Worm (Caenorhabditis elegans) whole organism, L4 larva: ENCODE results near the gene F49C5.7.
"Not testable (repeated sequence)": the region's sequence is repeated elsewhere in the genome, so short reads cannot be mapped to it uniquely, and the experiment has no call there.

Experiments
- F10B5.3 ChIP-seq: sonication (generic microtip); optimal IDR thresholded peaks from 2 replicates; lab custom pipeline; 2016; ENCODE audit warnings: mild to moderate bottlenecking, missing genetic modification characterization, missing compliant biosample characterization
- F26F4.8 ChIP-seq: fragments of 200-800 bp; sonication (Bioruptor generic); conservative IDR thresholded peaks from 2 replicates; pipeline ENCODE4 v1.3.6; 2022; ENCODE audit warnings: missing genetic modification characterization, missing compliant biosample characterization
- T26A8.4 ChIP-seq: fragments of 200-800 bp; sonication (Bioruptor generic); IDR thresholded peaks from 2 replicates; pipeline ENCODE4 v1.3.6; 2022; ENCODE audit warnings: missing genetic modification characterization, missing compliant biosample characterization
- Y48G9A.11 ChIP-seq: fragments of 200-800 bp; sonication (Bioruptor generic); IDR thresholded peaks from 2 replicates; pipeline ENCODE4 v1.3.6; 2022; ENCODE audit warnings: missing genetic modification reagents, missing genetic modification characterization, missing compliant biosample characterization
- ZK337.2 ChIP-seq: fragments of 200-800 bp; sonication (Bioruptor generic); IDR thresholded peaks from 2 replicates; pipeline ENCODE4 v1.3.6; 2022; ENCODE audit warnings: missing genetic modification reagents, missing genetic modification characterization, missing compliant biosample characterization
- arid-1 ChIP-seq: fragments of 200-800 bp; sonication (Bioruptor generic); conservative IDR thresholded peaks from 2 replicates; pipeline ENCODE4 v1.3.6; 2022; ENCODE audit warnings: missing genetic modification reagents, missing genetic modification characterization, missing compliant biosample characterization
- attf-4 ChIP-seq: sonication (generic microtip); optimal IDR thresholded peaks from 3 replicates; lab custom pipeline; 2017; ENCODE audit warnings: missing biosample characterization, missing genetic modification characterization
- ceh-44 ChIP-seq: fragments of 200-800 bp; sonication (Bioruptor generic); IDR thresholded peaks from 2 replicates; pipeline ENCODE4 v1.3.6; 2022; ENCODE audit warnings: missing genetic modification reagents, missing genetic modification characterization, missing compliant biosample characterization
- ctbp-1 ChIP-seq: fragments of 200-800 bp; sonication (Bioruptor generic); IDR thresholded peaks from 2 replicates; pipeline ENCODE4 v1.3.6; 2022; ENCODE audit warnings: missing genetic modification reagents, missing genetic modification characterization, missing compliant biosample characterization
- daf-16 ChIP-seq, 3 experiments: sonication (generic microtip); optimal IDR thresholded peaks; 2 replicates each; lab custom pipeline; 2016 to 2017; ENCODE audit warnings: missing genetic modification characterization in 3 of 3, missing genetic modification reagents in 3 of 3, mild to moderate bottlenecking in 2 of 3, missing compliant biosample characterization in 2 of 3, missing biosample characterization in 1 of 3, moderate library complexity in 1 of 3
- dmd-8 ChIP-seq: fragments of 200-800 bp; sonication (Bioruptor generic); IDR thresholded peaks from 2 replicates; pipeline ENCODE4 v1.3.6; 2022; ENCODE audit warnings: missing genetic modification characterization, missing compliant biosample characterization
- duxl-1 ChIP-seq: sonication (generic microtip); optimal IDR thresholded peaks from 2 replicates; lab custom pipeline; 2016; ENCODE audit warnings: mild to moderate bottlenecking, missing genetic modification characterization, moderate library complexity, missing compliant biosample characterization; ENCODE audit not compliant: poor library complexity
- dve-1 ChIP-seq: sonication (generic microtip); optimal IDR thresholded peaks from 2 replicates; lab custom pipeline; 2017; ENCODE audit warnings: antibody characterized with exemption, mild to moderate bottlenecking, missing genetic modification characterization, missing compliant biosample characterization; ENCODE audit not compliant: insufficient read depth
- egl-43 ChIP-seq: fragments of 200-800 bp; sonication (Bioruptor generic); IDR thresholded peaks from 2 replicates; pipeline ENCODE4 v1.3.6; 2022; ENCODE audit warnings: missing genetic modification reagents, missing genetic modification characterization, missing compliant biosample characterization
- hif-1 ChIP-seq, 2 experiments: sonication (generic microtip); optimal IDR thresholded peaks; 2 replicates each; lab custom pipeline; 2016 to 2017; ENCODE audit warnings: missing compliant biosample characterization in 2 of 2, missing genetic modification characterization in 2 of 2, missing genetic modification reagents in 2 of 2, missing genotype in 2 of 2, mild to moderate bottlenecking in 1 of 2
- hlh-11 ChIP-seq: fragments of 200-800 bp; sonication (Bioruptor generic); optimal IDR thresholded peaks from 2 replicates; lab custom pipeline; 2018; ENCODE audit warnings: mild to moderate bottlenecking, missing genetic modification characterization, missing compliant biosample characterization
- hlh-30 ChIP-seq: sonication (generic microtip); optimal IDR thresholded peaks from 2 replicates; lab custom pipeline; 2017; ENCODE audit warnings: antibody characterized with exemption, mild to moderate bottlenecking, missing genetic modification characterization, missing compliant biosample characterization; ENCODE audit not compliant: insufficient read depth
- hmg-1.1 ChIP-seq: fragments of 200-800 bp; sonication (Bioruptor generic); IDR thresholded peaks from 2 replicates; pipeline ENCODE4 v1.3.6; 2022; ENCODE audit warnings: missing genetic modification reagents, missing genetic modification characterization, missing compliant biosample characterization
- lim-7 ChIP-seq: fragments of 200-800 bp; sonication (Bioruptor generic); IDR thresholded peaks from 2 replicates; pipeline ENCODE4 v1.3.6; 2022; ENCODE audit warnings: missing genetic modification characterization, missing compliant biosample characterization
- madf-5 ChIP-seq, 2 experiments: fragments of 200-800 bp; sonication (Bioruptor generic); IDR thresholded peaks; 2 replicates each; pipeline ENCODE4 v1.3.6; 2022; ENCODE audit warnings: missing compliant biosample characterization in 2 of 2, missing genetic modification characterization in 2 of 2
- madf-9 ChIP-seq: fragments of 200-800 bp; sonication (Bioruptor generic); conservative IDR thresholded peaks from 2 replicates; pipeline ENCODE4 v1.3.6; 2022; ENCODE audit warnings: missing genetic modification reagents, missing genetic modification characterization, missing compliant biosample characterization
- mdt-29 ChIP-seq: fragments of 200-800 bp; sonication (Bioruptor generic); IDR thresholded peaks from 2 replicates; pipeline ENCODE4 v1.3.6; 2022; ENCODE audit warnings: missing genetic modification reagents, missing genetic modification characterization, missing compliant biosample characterization
- mes-2 ChIP-seq: sonication (generic microtip); optimal IDR thresholded peaks from 2 replicates; lab custom pipeline; 2016; ENCODE audit warnings: missing genotype, mild to moderate bottlenecking, missing genetic modification characterization, missing compliant biosample characterization; ENCODE audit not compliant: poor library complexity, severe bottlenecking
- mxl-2 ChIP-seq: fragments of 200-800 bp; sonication (Bioruptor generic); conservative IDR thresholded peaks from 2 replicates; pipeline ENCODE4 v1.3.6; 2022; ENCODE audit warnings: missing genetic modification reagents, missing genetic modification characterization, missing compliant biosample characterization
- mxl-3 ChIP-seq: fragments of 200-800 bp; sonication (Bioruptor generic); optimal IDR thresholded peaks from 2 replicates; lab custom pipeline; 2018; ENCODE audit warnings: mild to moderate bottlenecking, missing genetic modification characterization, missing compliant biosample characterization
- nhr-102 ChIP-seq: sonication (generic microtip); optimal IDR thresholded peaks from 2 replicates; lab custom pipeline; 2016; ENCODE audit warnings: mild to moderate bottlenecking, missing genetic modification characterization, moderate library complexity, missing compliant biosample characterization
- nhr-111 ChIP-seq: fragments of 200-800 bp; sonication (Bioruptor generic); optimal IDR thresholded peaks from 2 replicates; lab custom pipeline; 2018; ENCODE audit warnings: mild to moderate bottlenecking, missing genetic modification characterization, missing compliant biosample characterization
- nhr-28 ChIP-seq: fragments of 150-350 bp; optimal IDR thresholded peaks from 2 replicates; lab custom pipeline; 2014; ENCODE audit warnings: missing biosample characterization, missing genetic modification characterization
- nhr-76 ChIP-seq: fragments of 150-350 bp; optimal IDR thresholded peaks from 2 replicates; lab custom pipeline; 2014; ENCODE audit warnings: missing biosample characterization, missing genetic modification characterization
- rbr-2 ChIP-seq: sonication (generic microtip); optimal IDR thresholded peaks from 2 replicates; lab custom pipeline; 2016; ENCODE audit warnings: missing genotype, missing genetic modification characterization, missing compliant biosample characterization
- set-16 ChIP-seq: fragments of 200-800 bp; sonication (Bioruptor generic); IDR thresholded peaks from 2 replicates; pipeline ENCODE4 v1.3.6; 2022; ENCODE audit warnings: missing genetic modification reagents, missing genetic modification characterization, missing compliant biosample characterization
- snpc-1.2 ChIP-seq: fragments of 200-800 bp; sonication (Bioruptor generic); IDR thresholded peaks from 2 replicates; pipeline ENCODE4 v1.3.6; 2022; ENCODE audit warnings: missing genetic modification reagents, missing genetic modification characterization, missing compliant biosample characterization
- spr-1 ChIP-seq: sonication (generic microtip); optimal IDR thresholded peaks from 2 replicates; lab custom pipeline; 2016; ENCODE audit warnings: mild to moderate bottlenecking, missing genetic modification characterization, missing compliant biosample characterization
- unc-130 ChIP-seq: sonication (generic microtip); optimal IDR thresholded peaks from 2 replicates; lab custom pipeline; 2016; ENCODE audit warnings: missing genetic modification reagents, missing genetic modification characterization, missing compliant biosample characterization
- unc-62 ChIP-seq, 3 experiments: fragments of 150-350 bp in 1 of 3; sonication (generic microtip); optimal IDR thresholded peaks in 2 of 3; peaks in 1 of 3; 1 replicate in 1 of 3; 2 replicates in 2 of 3; lab custom pipeline; 2014 to 2017; ENCODE audit warnings: missing biosample characterization in 3 of 3, missing genetic modification characterization in 3 of 3, missing genetic modification reagents in 3 of 3, missing genotype in 1 of 3
- vab-7 ChIP-seq: fragments of 200-800 bp; sonication (Bioruptor generic); IDR thresholded peaks from 2 replicates; pipeline ENCODE4 v1.3.6; 2022; ENCODE audit warnings: missing genetic modification reagents, missing genetic modification characterization, missing compliant biosample characterization
- zfp-2 ChIP-seq: sonication (generic microtip); optimal IDR thresholded peaks from 2 replicates; lab custom pipeline; 2016; ENCODE audit warnings: mild to moderate bottlenecking, missing genetic modification characterization, missing compliant biosample characterization
- zfp-3 ChIP-seq: fragments of 200-800 bp; sonication (Bioruptor generic); conservative IDR thresholded peaks from 2 replicates; pipeline ENCODE4 v1.3.6; 2022; ENCODE audit warnings: missing genetic modification reagents, missing genetic modification characterization, missing compliant biosample characterization
- zip-2 ChIP-seq: fragments of 150-350 bp; optimal IDR thresholded peaks from 2 replicates; lab custom pipeline; 2014; ENCODE audit warnings: missing biosample characterization, missing genetic modification characterization

Gene F49C5.7

DNA sequence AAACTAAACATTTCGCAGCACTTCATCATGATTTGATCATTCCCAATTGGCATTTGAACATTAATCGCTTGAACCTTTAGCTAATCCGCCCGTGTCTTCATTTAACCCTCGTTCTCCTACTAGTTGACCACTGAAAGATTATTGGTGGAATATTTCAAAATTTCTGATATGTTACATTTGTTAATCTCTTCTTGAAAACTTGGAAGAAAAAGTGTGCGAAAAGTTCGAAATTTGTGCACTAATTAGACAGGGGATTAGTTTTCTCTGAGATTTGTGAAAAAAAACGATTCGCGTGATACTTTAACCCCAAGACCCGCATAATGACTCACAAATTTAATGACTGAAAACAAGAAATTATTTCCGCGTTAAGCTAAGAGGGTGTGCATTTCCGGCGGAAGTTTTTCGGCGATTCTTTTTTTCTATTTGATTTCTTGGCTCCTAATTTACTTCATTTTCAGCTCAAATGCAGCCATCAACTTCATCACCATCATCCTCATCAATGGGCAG is 30.6 kb upstream of the F49C5.7 start, which contains the start of gene nimk-1:
TSS of gene nimk-1 (plus strand) at position 457 of the 507 bp plus-strand sequence.
- TF ChIP-seq mxl-3 (GFP tag; lab: Kevin White, UChicago) (no peak), F10B5.3 (tag; lab: Kevin White, UChicago) (no peak), nhr-28 (tag; lab: Kevin White, UChicago) (no peak), nhr-76 (tag; lab: Kevin White, UChicago) (no peak)

DNA sequence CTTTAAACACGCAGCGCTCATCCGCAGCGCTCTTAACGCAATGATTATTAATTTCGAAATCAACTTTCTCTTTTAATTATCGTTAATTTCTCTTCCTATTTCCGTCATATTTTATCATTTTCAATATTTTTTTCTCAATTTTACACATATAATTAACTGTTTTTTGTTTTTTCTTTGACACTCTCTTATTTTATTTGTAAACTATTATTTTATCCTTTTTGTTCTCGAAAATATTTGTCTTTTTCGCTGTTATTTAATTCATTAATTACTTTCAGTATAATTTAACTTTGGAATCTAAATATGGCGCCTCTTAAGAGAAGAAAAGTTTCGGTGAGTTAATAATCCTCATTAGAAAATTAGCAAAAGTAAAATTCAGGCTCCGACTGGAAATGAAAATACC is 29.7 kb upstream of the F49C5.7 start, which contains the start of gene F49C5.3:
TSS of gene F49C5.3 (plus strand) at position 301 of the 400 bp plus-strand sequence.
- not testable (repeated sequence) for TF ChIP-seq madf-9 (GFP tag; lab: Robert Waterston, UW); ceh-44 (GFP tag; lab: Robert Waterston, UW); attf-4

DNA sequence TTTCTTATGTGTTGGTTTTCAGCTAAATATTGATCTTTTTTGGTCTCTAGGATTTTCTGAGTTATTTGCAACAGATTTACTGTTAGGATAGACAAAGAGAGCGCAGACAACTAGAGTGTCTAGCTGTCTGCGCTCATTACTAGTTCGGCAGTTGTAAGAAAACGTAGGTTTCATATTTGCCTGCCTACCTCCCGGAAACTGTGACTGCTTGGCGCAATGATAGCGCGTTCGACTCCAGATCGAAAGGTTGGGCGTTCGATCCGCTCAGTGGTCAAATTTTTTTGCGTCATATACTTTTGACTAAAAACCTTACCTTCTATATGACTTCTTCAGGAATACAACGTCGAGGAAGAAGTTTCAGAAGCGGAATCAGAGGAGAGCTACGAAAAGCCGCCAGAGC is 26.6 kb upstream of the F49C5.7 start:
- TF ChIP-seq unc-62 (GFP tag; optimal IDR thresholded peaks at IDR 0.05 in 1 of 2; lab: Kevin White, UChicago): peak in 1 of 2 experiments; percentile 89
- no peak for TF ChIP-seq unc-62 (tag; optimal IDR thresholded peaks at IDR 0.05; lab: Kevin White, UChicago)
- TF ChIP-seq egl-43 (GFP tag; lab: Robert Waterston, UW): peak; percentile 42; the same call in 1 of the 2 replicates
- no peak for TF ChIP-seq nhr-111 (GFP tag; lab: Kevin White, UChicago)

DNA sequence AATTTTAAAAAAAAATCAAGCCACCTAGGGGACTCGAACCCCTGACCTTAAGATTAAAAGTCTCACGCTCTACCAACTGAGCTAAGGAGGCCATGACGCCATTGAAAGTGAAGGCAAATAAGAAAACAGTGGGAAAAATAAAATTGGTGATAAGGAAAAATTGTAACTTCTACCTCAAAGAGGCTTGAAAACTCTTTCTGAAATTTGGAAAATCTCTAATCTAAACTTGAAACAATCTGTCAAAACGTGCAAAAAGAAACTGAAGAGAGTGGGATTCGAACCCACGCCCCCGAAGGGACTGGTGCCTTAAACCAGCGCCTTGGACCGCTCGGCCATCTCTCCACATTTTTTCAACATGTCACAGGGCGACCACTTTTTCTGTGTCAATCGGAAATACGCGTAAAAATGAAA is 24.3 kb upstream of the F49C5.7 start:
- TF ChIP-seq spr-1: peak; percentile 49
- peak; percentile 23 for TF ChIP-seq zfp-2 (tag; lab: Kevin White, UChicago)
- 0 out of 2 replicates have a peak, but pooled peaks have one; percentile 12 for TF ChIP-seq madf-9 (GFP tag; lab: Robert Waterston, UW)
- TF ChIP-seq ceh-44 (GFP tag; lab: Robert Waterston, UW): peak; percentile 73; the same call in 1 of the 2 replicates
- 0 out of 2 replicates have a peak, but pooled peaks have one; percentile 52 for TF ChIP-seq ZK337.2 (GFP tag; lab: Robert Waterston, UW)
- TF ChIP-seq mes-2: peak; percentile 42
- TF ChIP-seq Y48G9A.11 (GFP tag; lab: Robert Waterston, UW): peak; percentile 72; the same call in 1 of the 2 replicates
- peak; percentile 47 for TF ChIP-seq zip-2 (tag; lab: Kevin White, UChicago)
- 0 out of 2 replicates have a peak, but pooled peaks have one; percentile 8 for TF ChIP-seq F26F4.8 (GFP tag; lab: Robert Waterston, UW)
- TF ChIP-seq zfp-3: peak; percentile 80
- TF ChIP-seq set-16 (GFP tag; lab: Robert Waterston, UW): peak; percentile 15; the same call in 1 of the 2 replicates
- 0 out of 2 replicates have a peak, but pooled peaks have one; percentile 27 for TF ChIP-seq mxl-2 (GFP tag; lab: Robert Waterston, UW)
- peak; percentile 66; the same call in 1 of the 2 replicates for TF ChIP-seq snpc-1.2
- TF ChIP-seq hif-1 (tag; optimal IDR thresholded peaks at IDR 0.05; lab: Kevin White, UChicago): peak in 1 of 2 experiments; percentile 39
- TF ChIP-seq hlh-11 (tag; lab: Kevin White, UChicago): peak; percentile 15
- TF ChIP-seq daf-16 (GFP tag; optimal IDR thresholded peaks at IDR 0.05; lab: Kevin White, UChicago): peak in 1 of 2 experiments; percentile 84
- peak; percentile 74 for TF ChIP-seq daf-16 (tag; optimal IDR thresholded peaks at IDR 0.05; lab: Kevin White, UChicago)
- TF ChIP-seq rbr-2 (tag; lab: Kevin White, UChicago): peak; percentile 27
- TF ChIP-seq hlh-30 (tag; lab: Kevin White, UChicago): peak; percentile 35
- peak in 1 of 2 experiments; percentile 68; a peak in 1 of 4 replicates for TF ChIP-seq madf-5 (GFP tag; IDR thresholded peaks at IDR 0.05; lab: Robert Waterston, UW)
- peak; percentile 10 for TF ChIP-seq F10B5.3 (tag; lab: Kevin White, UChicago)
- peak; percentile 65 for TF ChIP-seq duxl-1 (tag; lab: Kevin White, UChicago)
- TF ChIP-seq dve-1 (tag; lab: Kevin White, UChicago): peak; percentile 74
- TF ChIP-seq hmg-1.1 (GFP tag; lab: Robert Waterston, UW): peak; percentile 55
- peak; percentile 70; the same call in 1 of the 2 replicates for TF ChIP-seq egl-43 (GFP tag; lab: Robert Waterston, UW)
- TF ChIP-seq nhr-102 (tag; lab: Kevin White, UChicago): peak; percentile 72
- peak; percentile 76 for TF ChIP-seq vab-7
- TF ChIP-seq unc-130 (GFP tag; lab: Kevin White, UChicago): peak; percentile 62
- 0 out of 2 replicates have a peak, but pooled peaks have one; percentile 17 for TF ChIP-seq arid-1 (GFP tag; lab: Robert Waterston, UW)
- TF ChIP-seq mdt-29 (GFP tag; lab: Robert Waterston, UW): 0 out of 2 replicates have a peak, but pooled peaks have one; percentile 19
- TF ChIP-seq nhr-28 (tag; lab: Kevin White, UChicago): peak; percentile 12
- TF ChIP-seq lim-7 (GFP tag; lab: Robert Waterston, UW): peak; percentile 85
- TF ChIP-seq dmd-8 (GFP tag; lab: Robert Waterston, UW): 0 out of 2 replicates have a peak, but pooled peaks have one; percentile 62
- TF ChIP-seq T26A8.4 (GFP tag; lab: Robert Waterston, UW): peak; percentile 77
- TF ChIP-seq ctbp-1 (GFP tag; lab: Robert Waterston, UW): peak; percentile 73
